Worm (Caenorhabditis elegans) whole organism, L1 larva: Measurements from ENCODE around the gene C13B4.1.

Experiments used
- C16A3.4 ChIP-seq: fragments of 150-350 bp; optimal IDR thresholded peaks from 2 replicates; lab custom pipeline; 2014; ENCODE audit warnings: missing biosample characterization, missing genetic modification characterization
- ces-1 ChIP-seq: fragments of 150-350 bp; optimal IDR thresholded peaks from 2 replicates; lab custom pipeline; 2014; ENCODE audit warnings: missing biosample characterization, missing genetic modification reagents, missing genetic modification characterization
- dpl-1 ChIP-seq, 3 experiments: fragments of 150-350 bp in 2 of 3; sonication (generic microtip) in 1 of 3; optimal IDR thresholded peaks; 2 replicates each; lab custom pipeline; 2014 to 2017; ENCODE audit warnings: missing biosample characterization in 3 of 3, missing genetic modification characterization in 3 of 3, missing genetic modification reagents in 3 of 3
- jun-1 ChIP-seq: fragments of 150-350 bp; optimal IDR thresholded peaks from 2 replicates; lab custom pipeline; 2014; ENCODE audit warnings: missing biosample characterization, missing genetic modification reagents, missing genetic modification characterization
- lin-15B ChIP-seq: fragments of 150-350 bp; sonication (generic microtip); optimal IDR thresholded peaks from 3 replicates; lab custom pipeline; 2014; ENCODE audit warnings: missing biosample characterization, missing genetic modification characterization
- lin-39 ChIP-seq: fragments of 150-350 bp; optimal IDR thresholded peaks from 2 replicates; lab custom pipeline; 2014; ENCODE audit warnings: missing biosample characterization, missing genetic modification reagents, missing genetic modification characterization
- nhr-20 ChIP-seq: sonication (generic microtip); optimal IDR thresholded peaks from 2 replicates; lab custom pipeline; 2016; ENCODE audit warnings: mild to moderate bottlenecking, missing genetic modification characterization, missing compliant biosample characterization
- nhr-28 ChIP-seq: fragments of 150-350 bp; optimal IDR thresholded peaks from 2 replicates; lab custom pipeline; 2014; ENCODE audit warnings: missing biosample characterization, missing genetic modification characterization
- pag-3 ChIP-seq: sonication (generic microtip); optimal IDR thresholded peaks from 2 replicates; lab custom pipeline; 2017; ENCODE audit warnings: missing genetic modification characterization, mild to moderate bottlenecking, missing compliant biosample characterization, antibody characterized with exemption, borderline replicate concordance; ENCODE audit not compliant: insufficient read depth
- skn-1 ChIP-seq: fragments of 150-350 bp; optimal IDR thresholded peaks from 2 replicates; lab custom pipeline; 2014; ENCODE audit warnings: missing biosample characterization, missing genetic modification characterization
- unc-62 ChIP-seq: fragments of 150-350 bp; optimal IDR thresholded peaks from 2 replicates; lab custom pipeline; 2014; ENCODE audit warnings: missing biosample characterization, missing genetic modification reagents, missing genetic modification characterization

ce11 chrII:14522037-14522436, 42.6 kb upstream of the C13B4.1 start, which contains the start of gene btb-19:
- TF ChIP-seq lin-39 (tag; lab: Kevin White, UChicago), result no peak
- no peak for TF ChIP-seq lin-15B
- TF ChIP-seq dpl-1 (GFP tag; optimal IDR thresholded peaks at IDR 0.05; lab: Kevin White, UChicago), result no peak
- no peak for TF ChIP-seq nhr-20 (tag; lab: Kevin White, UChicago)
- no peak for TF ChIP-seq skn-1 (tag; lab: Kevin White, UChicago)
- TF ChIP-seq pag-3 (tag; lab: Kevin White, UChicago), result no peak
- no peak for TF ChIP-seq jun-1 (tag; lab: Kevin White, UChicago)
- TF ChIP-seq ces-1 (GFP tag; lab: Kevin White, UChicago), result no peak
- no peak for TF ChIP-seq C16A3.4 (tag; lab: Kevin White, UChicago)
- TF ChIP-seq nhr-28 (tag; lab: Kevin White, UChicago), result no peak
- no peak for TF ChIP-seq unc-62
